Worm (Caenorhabditis elegans): ENCODE measurements around the gene osm-1.

ce11 chrX:16532513-16532912 is 8.0 kb upstream of the osm-1 start:
- TF ChIP-seq dve-1 (tag; optimal IDR thresholded peaks at IDR 0.05) (no peak), hlh-30 (tag; optimal IDR thresholded peaks at IDR 0.05; ENCODE audit: insufficient read depth) (no peak), C38D4.7 (GFP tag; optimal IDR thresholded peaks at IDR 0.05) (no peak), ets-4 (tag; optimal IDR thresholded peaks at IDR 0.05) (no peak), lim-6 (tag; optimal IDR thresholded peaks at IDR 0.05) (no peak), F13H6.1 (tag; optimal IDR thresholded peaks at IDR 0.05) (no peak), ceh-30 (tag; optimal IDR thresholded peaks at IDR 0.05) (no peak), zip-5 (tag; optimal IDR thresholded peaks at IDR 0.05) (no peak)

All from whole organism, late embryonic.